Worm (Caenorhabditis elegans): ENCODE measurements around the gene ZC395.5.

DNA sequence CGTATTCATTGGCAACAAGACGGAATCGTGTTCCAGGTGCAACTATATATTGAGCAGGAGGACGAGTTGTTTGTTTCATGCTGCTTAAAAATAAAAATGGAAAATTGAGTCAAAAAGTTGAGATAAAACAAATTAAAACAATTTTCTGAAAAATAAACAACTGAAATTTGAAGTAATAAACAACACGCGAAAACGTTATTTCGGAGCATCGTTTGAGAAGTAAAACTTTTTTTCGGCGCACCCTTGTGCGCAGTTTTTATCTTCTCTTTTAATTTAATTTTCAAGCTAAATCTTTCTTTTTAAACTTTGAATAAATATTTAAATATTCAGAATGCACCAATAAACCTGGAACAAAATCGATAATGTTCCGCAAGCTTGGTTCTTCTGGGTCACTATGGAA lies 13.5 kb upstream of the ZC395.5 start, which contains the start of the genes sumv-1 and gop-1:
- TF ChIP-seq elt-2 (tag; optimal IDR thresholded peaks at IDR 0.05) (no peak), lin-11 (tag; optimal IDR thresholded peaks at IDR 0.05) (no peak), F13H6.1 (tag; optimal IDR thresholded peaks at IDR 0.05) (no peak), ceh-9 (tag; optimal IDR thresholded peaks at IDR 0.05) (no peak), hlh-6 (tag; optimal IDR thresholded peaks at IDR 0.05) (no peak), pha-4 (tag; optimal IDR thresholded peaks at IDR 0.05) (no peak), gmeb-2 (tag; optimal IDR thresholded peaks at IDR 0.05) (no peak)
